Worm (Caenorhabditis elegans) whole organism, early embryonic: ENCODE measurements around the gene W01F3.2.
A peak's percentile ranks its signal among the peaks of the same experiment; 100 is the strongest.

Source experiments
- B0310.2 ChIP-seq: sonication (generic microtip); optimal IDR thresholded peaks from 2 replicates; lab custom pipeline; 2016; ENCODE audit warnings: mild to moderate bottlenecking, missing genetic modification characterization, missing compliant biosample characterization
- F13C5.2 ChIP-seq: sonication (generic microtip); optimal IDR thresholded peaks from 2 replicates; lab custom pipeline; 2017; ENCODE audit warnings: mild to moderate bottlenecking, missing genetic modification characterization, inconsistent platforms, missing compliant biosample characterization
- aly-1 ChIP-seq: sonication (generic microtip); optimal IDR thresholded peaks from 2 replicates; lab custom pipeline; 2016; ENCODE audit warnings: missing genetic modification characterization, missing compliant biosample characterization
- ama-1 ChIP-seq: fragments of 150-350 bp; optimal IDR thresholded peaks from 2 replicates; lab custom pipeline; 2014
- ceh-13 ChIP-seq: fragments of 200-800 bp; sonication (Bioruptor generic); optimal IDR thresholded peaks from 2 replicates; lab custom pipeline; 2018; ENCODE audit warnings: mild to moderate bottlenecking, missing genetic modification characterization, missing compliant biosample characterization
- ceh-36 ChIP-seq: sonication (generic microtip); optimal IDR thresholded peaks from 2 replicates; lab custom pipeline; 2016; ENCODE audit warnings: missing genetic modification characterization, inconsistent platforms, missing compliant biosample characterization
- ets-7 ChIP-seq: sonication (generic microtip); optimal IDR thresholded peaks from 2 replicates; lab custom pipeline; 2016; ENCODE audit warnings: missing genotype, missing genetic modification characterization, missing compliant biosample characterization
- flt-1 ChIP-seq: fragments of 200-800 bp; sonication (Bioruptor generic); IDR thresholded peaks from 2 replicates; pipeline ENCODE4 v1.3.6; 2022; ENCODE audit warnings: missing genetic modification characterization, missing compliant biosample characterization
- hmbx-1 ChIP-seq: sonication (generic microtip); optimal IDR thresholded peaks from 2 replicates; lab custom pipeline; 2016; ENCODE audit warnings: mild to moderate bottlenecking, missing genetic modification characterization, missing compliant biosample characterization
- hmg-4 ChIP-seq: fragments of 200-800 bp; sonication (Bioruptor generic); optimal IDR thresholded peaks from 2 replicates; lab custom pipeline; 2018; ENCODE audit warnings: mild to moderate bottlenecking, missing genetic modification characterization, missing compliant biosample characterization
- hnd-1 ChIP-seq: sonication (generic microtip); optimal IDR thresholded peaks from 2 replicates; lab custom pipeline; 2016; ENCODE audit warnings: missing genetic modification characterization, missing compliant biosample characterization
- pes-1 ChIP-seq: fragments of 200-800 bp; sonication (Bioruptor generic); IDR thresholded peaks from 2 replicates; pipeline ENCODE4 v1.3.6; 2022; ENCODE audit warnings: missing genetic modification reagents, missing genetic modification characterization, missing compliant biosample characterization
- scrt-1 ChIP-seq: fragments of 200-800 bp; sonication (Bioruptor generic); IDR thresholded peaks from 2 replicates; pipeline ENCODE4 v1.3.6; 2022; ENCODE audit warnings: missing genetic modification characterization, missing compliant biosample characterization
- sea-1 ChIP-seq: fragments of 200-800 bp; sonication (Bioruptor generic); conservative IDR thresholded peaks from 2 replicates; pipeline ENCODE4 v1.3.6; 2022; ENCODE audit warnings: missing genetic modification characterization, missing compliant biosample characterization
- tbx-11 ChIP-seq: fragments of 200-800 bp; sonication (Bioruptor generic); IDR thresholded peaks from 2 replicates; pipeline ENCODE4 v1.3.6; 2022; ENCODE audit warnings: missing genetic modification characterization, missing compliant biosample characterization
- tbx-37 ChIP-seq: fragments of 200-800 bp; sonication (Bioruptor generic); conservative IDR thresholded peaks from 2 replicates; pipeline ENCODE4 v1.3.6; 2022; ENCODE audit warnings: missing genetic modification reagents, missing genetic modification characterization, missing compliant biosample characterization
- tra-4 ChIP-seq: sonication (generic microtip); optimal IDR thresholded peaks from 2 replicates; lab custom pipeline; 2017; ENCODE audit warnings: missing genetic modification characterization, missing compliant biosample characterization

W01F3.2 gene

ce11 chrV:20693968-20694367, 33.8 kb downstream of the W01F3.2 start:
- TF ChIP-seq ama-1 (lab: Kevin White, UChicago) (no peak), hnd-1 (tag; lab: Kevin White, UChicago) (peak; percentile 49), tbx-37 (GFP tag; lab: Robert Waterston, UW) (peak; percentile 66), scrt-1 (peak; percentile 83; the same call in 1 of the 2 replicates), ceh-13 (GFP tag; lab: Kevin White, UChicago) (peak; percentile 54), tbx-11 (peak; percentile 78), F13C5.2 (tag; lab: Kevin White, UChicago) (peak; percentile 74), B0310.2 (tag; lab: Kevin White, UChicago) (peak; percentile 12), ets-7 (tag; lab: Kevin White, UChicago) (no peak), sea-1 (GFP tag; lab: Robert Waterston, UW) (peak; percentile 74; the same call in 1 of the 2 replicates), flt-1 (GFP tag; lab: Robert Waterston, UW) (peak; percentile 66), pes-1 (peak; percentile 84), aly-1 (tag; lab: Kevin White, UChicago) (peak; percentile 59), hmg-4 (peak; percentile 79), tra-4 (peak; percentile 35), ceh-36 (tag; lab: Kevin White, UChicago) (peak; percentile 52), hmbx-1 (tag; lab: Kevin White, UChicago) (peak; percentile 42)

- TF ChIP-seq hmg-4 (no peak), tra-4 (no peak), hnd-1 (tag; lab: Kevin White, UChicago) (no peak), ets-7 (tag; lab: Kevin White, UChicago) (no peak), tbx-11 (no peak), tbx-37 (GFP tag; lab: Robert Waterston, UW) (no peak), pes-1 (no peak), flt-1 (GFP tag; lab: Robert Waterston, UW) (no peak), B0310.2 (tag; lab: Kevin White, UChicago) (no peak), aly-1 (tag; lab: Kevin White, UChicago) (no peak), sea-1 (GFP tag; lab: Robert Waterston, UW) (no peak), ceh-13 (GFP tag; lab: Kevin White, UChicago) (no peak), scrt-1 (no peak), ama-1 (lab: Kevin White, UChicago) (no peak), hmbx-1 (tag; lab: Kevin White, UChicago) (no peak), F13C5.2 (tag; lab: Kevin White, UChicago) (no peak)
Observed at ce11 chrV:20698266-20698665, 38.1 kb downstream of the W01F3.2 start, which contains the start of gene F53F8.7. F53F8.7 (minus strand) TSS chrV:20698366.

- no peak for TF ChIP-seq tra-4
- no peak for TF ChIP-seq ets-7 (tag; lab: Kevin White, UChicago)
- TF ChIP-seq tbx-11, result no peak
- no peak for TF ChIP-seq pes-1
- TF ChIP-seq tbx-37 (GFP tag; lab: Robert Waterston, UW), result 0 out of 2 replicates have a peak, but pooled peaks have one; percentile 20
Observed at ce11 chrV:20703998-20704572, 44.0 kb downstream of the W01F3.2 start, which contains the start of the genes F53F8.5 and F53F8.6. F53F8.5 (minus strand) TSS chrV:20704049. F53F8.6 (plus strand) TSS chrV:20704227.

DNA sequence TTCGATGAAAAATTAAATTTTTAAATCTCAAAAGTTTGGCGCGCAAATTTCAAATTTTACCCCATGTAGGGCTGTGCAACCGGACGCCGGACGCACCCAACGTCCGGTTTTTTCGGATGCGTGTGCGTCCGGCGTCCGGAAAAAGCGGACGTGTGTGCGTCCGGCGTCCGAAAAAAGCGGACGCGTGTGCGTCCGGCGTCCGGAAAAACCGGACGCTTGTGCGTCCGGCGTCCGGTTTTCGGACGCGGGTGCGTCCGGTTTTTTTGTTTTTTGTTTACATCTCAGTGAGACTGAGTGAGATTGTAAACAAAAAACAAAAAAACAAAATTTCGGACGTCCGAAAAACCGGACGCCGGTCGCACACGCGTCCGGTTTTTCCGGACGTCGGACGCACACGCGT, 45.0 kb downstream of the W01F3.2 start:
- TF ChIP-seq pes-1 (peak; percentile 42; the same call in 1 of the 2 replicates), scrt-1 (0 out of 2 replicates have a peak, but pooled peaks have one; percentile 21)

DNA sequence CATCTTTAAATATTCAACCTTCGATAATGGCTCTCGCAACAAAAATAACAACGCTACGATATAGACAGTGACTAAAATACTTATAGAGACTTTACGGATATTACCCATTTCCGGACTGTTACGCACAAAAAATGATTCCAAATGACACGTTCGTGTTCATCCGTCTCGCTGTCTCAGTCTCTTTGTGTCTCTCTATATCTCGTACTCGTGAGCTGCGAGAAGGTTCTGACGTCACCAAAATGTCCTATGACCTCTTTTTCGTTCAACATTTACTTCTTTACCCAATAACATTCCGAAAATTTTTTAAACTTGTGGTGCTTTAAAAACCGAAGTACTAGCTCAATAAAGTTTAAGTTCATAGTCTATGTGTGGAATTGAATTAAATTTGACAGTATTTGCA, 50.0 kb downstream of the W01F3.2 start:
- TF ChIP-seq tbx-11 (no peak), tra-4 (no peak), ama-1 (lab: Kevin White, UChicago) (no peak), hnd-1 (tag; lab: Kevin White, UChicago) (no peak), ets-7 (tag; lab: Kevin White, UChicago) (no peak), scrt-1 (no peak), tbx-37 (GFP tag; lab: Robert Waterston, UW) (no peak), aly-1 (tag; lab: Kevin White, UChicago) (no peak), pes-1 (no peak), F13C5.2 (tag; lab: Kevin White, UChicago) (no peak), hmg-4 (no peak), sea-1 (GFP tag; lab: Robert Waterston, UW) (no peak)

DNA sequence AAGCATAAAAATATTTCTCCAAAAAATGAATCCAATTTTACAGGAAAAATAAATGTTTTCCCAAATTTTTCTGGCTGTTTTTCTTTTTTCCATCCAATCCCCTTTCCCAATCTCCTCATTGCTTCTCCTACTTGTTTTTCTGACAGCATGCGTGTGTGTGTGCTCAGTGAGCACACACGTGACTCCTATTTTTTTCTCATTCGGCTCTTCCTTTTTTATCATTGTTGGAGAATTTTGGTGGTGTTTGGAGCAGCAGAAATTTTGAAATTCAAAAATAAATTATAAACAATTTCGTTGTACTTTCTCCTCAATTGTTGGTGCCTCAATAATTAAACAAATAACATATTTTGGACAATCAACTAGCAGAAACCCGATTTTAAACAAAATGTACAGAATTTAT, 50.5 kb downstream of the W01F3.2 start:
- TF ChIP-seq flt-1 (GFP tag; lab: Robert Waterston, UW) (no peak), hmbx-1 (tag; lab: Kevin White, UChicago) (no peak)
